Worm (Caenorhabditis elegans) whole organism, late embryonic: ENCODE measurements around the gene K10G6.5.

Experiments used
- T23F11.4 ChIP-seq: fragments of 200-800 bp; sonication (Bioruptor generic); optimal IDR thresholded peaks from 2 replicates; lab custom pipeline; 2018; ENCODE audit warnings: mild to moderate bottlenecking, missing genetic modification characterization, missing compliant biosample characterization
- ama-1 ChIP-seq: fragments of 150-350 bp; optimal IDR thresholded peaks from 2 replicates; lab custom pipeline; 2014
- dve-1 ChIP-seq: sonication (generic microtip); optimal IDR thresholded peaks from 2 replicates; lab custom pipeline; 2017; ENCODE audit warnings: antibody characterized with exemption, mild to moderate bottlenecking, missing genetic modification characterization, missing compliant biosample characterization
- elt-2 ChIP-seq: sonication (generic microtip); optimal IDR thresholded peaks from 2 replicates; lab custom pipeline; 2016; ENCODE audit warnings: missing genetic modification reagents, missing genetic modification characterization, missing compliant biosample characterization
- fkh-10 ChIP-seq: fragments of 150-350 bp; optimal IDR thresholded peaks from 2 replicates; lab custom pipeline; 2014; ENCODE audit warnings: missing biosample characterization, missing genetic modification reagents, missing genetic modification characterization
- madf-2 ChIP-seq: sonication (generic microtip); optimal IDR thresholded peaks from 2 replicates; lab custom pipeline; 2017; ENCODE audit warnings: missing genetic modification characterization, missing compliant biosample characterization
- pha-2 ChIP-seq: sonication (generic microtip); optimal IDR thresholded peaks from 2 replicates; lab custom pipeline; 2017; ENCODE audit warnings: mild to moderate bottlenecking, missing genetic modification characterization, missing compliant biosample characterization
- pqm-1 ChIP-seq: sonication (generic microtip); optimal IDR thresholded peaks from 2 replicates; lab custom pipeline; 2016; ENCODE audit warnings: missing genetic modification characterization, missing compliant biosample characterization
- ref-2 ChIP-seq: sonication (generic microtip); optimal IDR thresholded peaks from 2 replicates; lab custom pipeline; 2016; ENCODE audit warnings: missing genetic modification characterization, missing compliant biosample characterization
- rnt-1 ChIP-seq: sonication (generic microtip); optimal IDR thresholded peaks from 2 replicates; lab custom pipeline; 2016; ENCODE audit warnings: missing genetic modification characterization, missing compliant biosample characterization
- sox-4 ChIP-seq: sonication (generic microtip); optimal IDR thresholded peaks from 2 replicates; lab custom pipeline; 2017; ENCODE audit warnings: mild to moderate bottlenecking, missing genetic modification characterization, inconsistent platforms, missing compliant biosample characterization
- syd-9 ChIP-seq: sonication (generic microtip); optimal IDR thresholded peaks from 2 replicates; lab custom pipeline; 2016; ENCODE audit warnings: mild to moderate bottlenecking, missing genetic modification characterization, moderate library complexity, missing compliant biosample characterization
- tbx-2 ChIP-seq: sonication (generic microtip); optimal IDR thresholded peaks from 2 replicates; lab custom pipeline; 2016; ENCODE audit warnings: missing genetic modification characterization, missing compliant biosample characterization

DNA sequence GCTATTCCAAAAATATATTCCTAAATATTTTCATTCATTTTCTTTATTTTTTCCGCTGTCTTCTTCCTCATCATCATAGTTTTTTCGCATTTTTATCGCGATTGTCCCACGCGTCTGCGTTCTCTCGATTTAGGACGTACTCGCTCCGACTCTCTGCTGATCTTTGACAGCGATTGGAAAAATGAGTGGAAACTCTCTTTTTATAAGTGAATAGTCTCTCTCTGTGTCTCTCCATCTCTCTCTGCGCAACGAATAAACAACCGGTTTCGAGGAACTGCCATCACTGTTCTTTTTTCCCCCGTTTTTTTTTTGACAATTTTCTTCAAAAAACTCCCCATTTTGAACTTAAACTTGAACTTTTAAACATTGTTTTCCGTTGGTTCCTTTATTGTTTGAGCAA, 35.7 kb upstream of the K10G6.5 start:
- TF ChIP-seq pqm-1 (tag; lab: Kevin White, UChicago) (no peak), ama-1 (lab: Kevin White, UChicago) (no peak), rnt-1 (no peak), tbx-2 (tag; lab: Kevin White, UChicago) (no peak), fkh-10 (no peak), dve-1 (no peak), pha-2 (no peak), madf-2 (tag; lab: Kevin White, UChicago) (no peak), T23F11.4 (no peak), sox-4 (tag; lab: Kevin White, UChicago) (no peak), syd-9 (tag; lab: Kevin White, UChicago) (no peak), ref-2 (tag; lab: Kevin White, UChicago) (no peak), elt-2 (tag; lab: Kevin White, UChicago) (no peak)
